Fruit fly (Drosophila melanogaster) S2 (cell line): ENCODE data around the gene CG13856.

Experiments
- CG8478 ChIP-seq: fragments of >200 bp; optimal IDR thresholded peaks from 2 replicates; lab custom pipeline; 2018
- CTCF ChIP-seq, 2 experiments: fragments of >200 bp; optimal IDR thresholded peaks; 2 replicates each; lab custom pipeline; 2018

dm6 chr3R:22372535-22372934, 29.9 kb upstream of the CG13856 start, which contains the start of gene CG7069:
- TF ChIP-seq CG8478 (lab: Kevin White, UChicago): no peak
- no peak for TF ChIP-seq CTCF (optimal IDR thresholded peaks at IDR 0.05; lab: Kevin White, UChicago)
